Worm (Caenorhabditis elegans) whole organism, mixed stage, embryonic: ENCODE measurements around the gene EEED8.12.

ENCODE experiments used
- lsy-2 ChIP-seq: fragments of 150-350 bp; optimal IDR thresholded peaks from 2 replicates; lab custom pipeline; 2014; ENCODE audit warnings: missing biosample characterization, missing genetic modification characterization
- nhr-237 ChIP-seq: fragments of 150-350 bp; optimal IDR thresholded peaks from 2 replicates; lab custom pipeline; 2014; ENCODE audit warnings: missing biosample characterization, missing genetic modification characterization
- unc-62 ChIP-seq: fragments of 150-350 bp; optimal IDR thresholded peaks from 2 replicates; lab custom pipeline; 2014; ENCODE audit warnings: missing biosample characterization, missing genetic modification reagents, missing genetic modification characterization

DNA sequence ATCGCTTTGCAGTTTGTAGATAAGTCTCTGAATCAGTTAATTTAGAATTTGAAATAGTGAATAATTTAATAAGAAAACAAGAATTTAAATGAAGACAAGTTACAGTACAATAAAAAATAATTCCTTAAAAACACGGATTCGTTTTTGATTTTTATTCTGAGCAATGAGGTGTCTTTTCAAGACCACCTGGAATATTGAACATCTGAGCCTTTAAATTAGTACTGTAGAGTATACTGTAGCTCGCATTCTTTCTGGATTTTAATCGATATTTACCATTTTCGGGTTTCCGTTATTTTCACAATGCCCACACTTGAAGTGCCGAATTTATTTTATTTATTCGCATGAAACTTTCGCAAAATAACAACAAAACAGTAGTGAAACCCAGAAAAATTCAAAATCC lies 15.0 kb upstream of the EEED8.12 start, which contains the start of gene F07F6.7:
- TF ChIP-seq unc-62 (GFP tag; lab: Kevin White, UChicago) (no peak), lsy-2 (tag; lab: Kevin White, UChicago) (no peak), nhr-237 (no peak)
